Worm (Caenorhabditis elegans) whole organism, L1 larva: ENCODE data around the gene cest-19.

ENCODE experiments used
- C04F5.9 ChIP-seq: sonication (generic microtip); optimal IDR thresholded peaks from 2 replicates; lab custom pipeline; 2016; ENCODE audit warnings: missing genetic modification characterization, missing compliant biosample characterization
- C34B4.2 ChIP-seq: sonication (generic microtip); optimal IDR thresholded peaks from 2 replicates; lab custom pipeline; 2017; ENCODE audit warnings: mild to moderate bottlenecking, missing genetic modification characterization, missing compliant biosample characterization
- F16B12.6 ChIP-seq: fragments of 150-350 bp; optimal IDR thresholded peaks from 2 replicates; lab custom pipeline; 2014; ENCODE audit warnings: missing biosample characterization, missing genetic modification characterization
- Y116A8C.19 ChIP-seq: sonication (generic microtip); optimal IDR thresholded peaks from 2 replicates; lab custom pipeline; 2016; ENCODE audit warnings: missing compliant biosample characterization, missing genetic modification characterization, borderline replicate concordance
- aha-1 ChIP-seq: fragments of 150-350 bp; optimal IDR thresholded peaks from 2 replicates; lab custom pipeline; 2014; ENCODE audit warnings: missing biosample characterization, missing genetic modification characterization
- alr-1 ChIP-seq: fragments of 200-800 bp; sonication (Bioruptor generic); optimal IDR thresholded peaks from 2 replicates; lab custom pipeline; 2018; ENCODE audit warnings: borderline replicate concordance, mild to moderate bottlenecking, missing genetic modification characterization, missing compliant biosample characterization
- ama-1 ChIP-seq: fragments of 150-350 bp; optimal IDR thresholded peaks from 2 replicates; lab custom pipeline; 2014
- ceh-82 ChIP-seq, 3 experiments: fragments of 150-350 bp in 1 of 3; sonication (generic microtip) in 2 of 3; optimal IDR thresholded peaks; 2 replicates each; lab custom pipeline; 2014 to 2017; ENCODE audit warnings: missing biosample characterization in 3 of 3, missing genetic modification characterization in 3 of 3
- ces-1 ChIP-seq: fragments of 150-350 bp; optimal IDR thresholded peaks from 2 replicates; lab custom pipeline; 2014; ENCODE audit warnings: missing biosample characterization, missing genetic modification reagents, missing genetic modification characterization
- elt-2 ChIP-seq: sonication (generic microtip); optimal IDR thresholded peaks from 2 replicates; lab custom pipeline; 2016; ENCODE audit warnings: missing genetic modification characterization, mild to moderate bottlenecking, inconsistent platforms, missing compliant biosample characterization, missing genetic modification reagents
- elt-3 ChIP-seq, 6 experiments: fragments of 150-350 bp in 1 of 6; sonication (generic microtip); optimal IDR thresholded peaks; 2 replicates each; lab custom pipeline; 2017 to 2018; ENCODE audit warnings: missing biosample characterization in 6 of 6, missing genetic modification characterization in 6 of 6, inconsistent platforms in 1 of 6
- fkh-10 ChIP-seq: sonication (generic microtip); optimal IDR thresholded peaks from 2 replicates; lab custom pipeline; 2017; ENCODE audit warnings: missing biosample characterization, missing genetic modification reagents, missing genetic modification characterization
- fkh-4 ChIP-seq: sonication (generic microtip); optimal IDR thresholded peaks from 2 replicates; lab custom pipeline; 2016; ENCODE audit warnings: missing compliant biosample characterization, missing genetic modification characterization, borderline replicate concordance
- grh-1 ChIP-seq: fragments of 200-800 bp; sonication (Bioruptor generic); IDR thresholded peaks from 2 replicates; pipeline ENCODE4 v1.3.6; 2022; ENCODE audit warnings: missing genetic modification reagents, missing genetic modification characterization, missing compliant biosample characterization
- hpl-2 ChIP-seq: fragments of 150-350 bp; optimal IDR thresholded peaks from 2 replicates; lab custom pipeline; 2014; ENCODE audit warnings: missing biosample characterization, missing genetic modification reagents, missing genetic modification characterization
- irx-1 ChIP-seq: sonication (generic microtip); optimal IDR thresholded peaks from 2 replicates; lab custom pipeline; 2016; ENCODE audit warnings: missing genetic modification characterization, missing compliant biosample characterization
- jun-1 ChIP-seq: fragments of 150-350 bp; optimal IDR thresholded peaks from 2 replicates; lab custom pipeline; 2014; ENCODE audit warnings: missing biosample characterization, missing genetic modification reagents, missing genetic modification characterization
- lin-13 ChIP-seq: fragments of 150-350 bp; optimal IDR thresholded peaks from 2 replicates; lab custom pipeline; 2014; ENCODE audit warnings: missing biosample characterization, missing genetic modification reagents, missing genetic modification characterization
- lin-14 ChIP-seq: fragments of 200-800 bp; sonication (Bioruptor generic); optimal IDR thresholded peaks from 2 replicates; lab custom pipeline; 2018; ENCODE audit warnings: mild to moderate bottlenecking, missing genetic modification characterization, moderate library complexity, missing compliant biosample characterization
- lin-35 ChIP-seq, 2 experiments: fragments of 150-350 bp; optimal IDR thresholded peaks; 2 replicates each; lab custom pipeline; 2014; ENCODE audit warnings: missing biosample characterization in 2 of 2, missing genetic modification characterization in 2 of 2, missing genetic modification reagents in 2 of 2
- lir-3 ChIP-seq: sonication (generic microtip); optimal IDR thresholded peaks from 2 replicates; lab custom pipeline; 2016; ENCODE audit warnings: mild to moderate bottlenecking, missing genetic modification characterization, moderate library complexity, missing compliant biosample characterization; ENCODE audit not compliant: poor library complexity
- lsy-2 ChIP-seq, 2 experiments: fragments of 150-350 bp; optimal IDR thresholded peaks; 2 replicates each; lab custom pipeline; 2014; ENCODE audit warnings: missing biosample characterization in 2 of 2, missing genetic modification characterization in 2 of 2
- mdl-1 ChIP-seq, 2 experiments: fragments of 150-350 bp; optimal IDR thresholded peaks; 2 replicates each; lab custom pipeline; 2014 to 2017; ENCODE audit warnings: missing biosample characterization in 2 of 2, missing genetic modification characterization in 2 of 2, inconsistent platforms in 1 of 2
- mep-1 ChIP-seq: fragments of 150-350 bp; optimal IDR thresholded peaks from 2 replicates; lab custom pipeline; 2014; ENCODE audit warnings: missing biosample characterization, missing genetic modification characterization
- nhr-11 ChIP-seq: fragments of 150-350 bp; optimal IDR thresholded peaks from 2 replicates; lab custom pipeline; 2014; ENCODE audit warnings: missing biosample characterization, missing genetic modification characterization
- nhr-12 ChIP-seq: sonication (generic microtip); optimal IDR thresholded peaks from 2 replicates; lab custom pipeline; 2017; ENCODE audit warnings: missing biosample characterization, missing genetic modification characterization
- nhr-20 ChIP-seq: sonication (generic microtip); optimal IDR thresholded peaks from 2 replicates; lab custom pipeline; 2016; ENCODE audit warnings: mild to moderate bottlenecking, missing genetic modification characterization, missing compliant biosample characterization
- nhr-237 ChIP-seq: fragments of 150-350 bp; optimal IDR thresholded peaks from 2 replicates; lab custom pipeline; 2014; ENCODE audit warnings: missing biosample characterization, missing genetic modification characterization
- nhr-76 ChIP-seq: sonication (generic microtip); optimal IDR thresholded peaks from 2 replicates; lab custom pipeline; 2017; ENCODE audit warnings: missing biosample characterization, missing genetic modification characterization
- nhr-77 ChIP-seq: fragments of 150-350 bp; optimal IDR thresholded peaks from 2 replicates; lab custom pipeline; 2014; ENCODE audit warnings: missing biosample characterization, missing genetic modification characterization
- nhr-84 ChIP-seq: sonication (generic microtip); optimal IDR thresholded peaks from 2 replicates; lab custom pipeline; 2017; ENCODE audit warnings: missing biosample characterization, missing genetic modification characterization
- nhr-85 ChIP-seq: sonication (generic microtip); peaks from one replicate; lab custom pipeline; 2016; ENCODE audit warnings: missing genetic modification characterization, inconsistent platforms, missing compliant biosample characterization
- nhr-90 ChIP-seq: sonication (generic microtip); optimal IDR thresholded peaks from 2 replicates; lab custom pipeline; 2016; ENCODE audit warnings: mild to moderate bottlenecking, missing genetic modification characterization, missing compliant biosample characterization; ENCODE audit not compliant: poor library complexity
- pag-3 ChIP-seq: sonication (generic microtip); optimal IDR thresholded peaks from 2 replicates; lab custom pipeline; 2017; ENCODE audit warnings: missing genetic modification characterization, mild to moderate bottlenecking, missing compliant biosample characterization, antibody characterized with exemption, borderline replicate concordance; ENCODE audit not compliant: insufficient read depth
- rnt-1 ChIP-seq: sonication (generic microtip); optimal IDR thresholded peaks from 2 replicates; lab custom pipeline; 2016; ENCODE audit warnings: mild to moderate bottlenecking, missing genetic modification characterization, moderate library complexity, missing compliant biosample characterization
- skn-1 ChIP-seq: fragments of 150-350 bp; optimal IDR thresholded peaks from 2 replicates; lab custom pipeline; 2014; ENCODE audit warnings: missing biosample characterization, missing genetic modification characterization
- snpc-4 ChIP-seq: fragments of 150-350 bp; optimal IDR thresholded peaks from 2 replicates; lab custom pipeline; 2014; ENCODE audit warnings: missing biosample characterization, missing genetic modification characterization
- snu-23 ChIP-seq: sonication (generic microtip); optimal IDR thresholded peaks from 2 replicates; lab custom pipeline; 2016; ENCODE audit warnings: missing genetic modification characterization, missing compliant biosample characterization
- sox-4 ChIP-seq: sonication (generic microtip); optimal IDR thresholded peaks from 2 replicates; lab custom pipeline; 2016; ENCODE audit warnings: missing genetic modification characterization, missing compliant biosample characterization
- sup-37 ChIP-seq: fragments of 200-800 bp; sonication (Bioruptor generic); optimal IDR thresholded peaks from 2 replicates; lab custom pipeline; 2018; ENCODE audit warnings: mild to moderate bottlenecking, missing genetic modification characterization, missing compliant biosample characterization
- swsn-7 ChIP-seq: sonication (generic microtip); optimal IDR thresholded peaks from 2 replicates; lab custom pipeline; 2016; ENCODE audit warnings: missing genetic modification characterization, missing compliant biosample characterization
- tlp-1 ChIP-seq: fragments of 150-350 bp; optimal IDR thresholded peaks from 2 replicates; lab custom pipeline; 2014; ENCODE audit warnings: missing biosample characterization, missing genetic modification characterization
- unc-30 ChIP-seq: sonication (generic microtip); optimal IDR thresholded peaks from 2 replicates; lab custom pipeline; 2017; ENCODE audit warnings: missing biosample characterization, missing genetic modification characterization
- vab-15 ChIP-seq: sonication (generic microtip); optimal IDR thresholded peaks from 2 replicates; lab custom pipeline; 2017; ENCODE audit warnings: missing genotype, mild to moderate bottlenecking, missing genetic modification characterization, missing compliant biosample characterization
- xbp-1 ChIP-seq: sonication (generic microtip); optimal IDR thresholded peaks from 2 replicates; lab custom pipeline; 2016; ENCODE audit warnings: missing genetic modification characterization, missing compliant biosample characterization
- zag-1 ChIP-seq: fragments of 150-350 bp; optimal IDR thresholded peaks from 2 replicates; lab custom pipeline; 2014; ENCODE audit warnings: missing biosample characterization, missing genetic modification characterization
- zip-4 ChIP-seq: fragments of 200-800 bp; sonication (Bioruptor generic); optimal IDR thresholded peaks from 2 replicates; lab custom pipeline; 2018; ENCODE audit warnings: mild to moderate bottlenecking, missing genetic modification characterization, moderate library complexity, missing compliant biosample characterization
- ztf-11 ChIP-seq, 2 experiments: sonication (generic microtip); optimal IDR thresholded peaks; 2 replicates each; lab custom pipeline; 2016 to 2017; ENCODE audit warnings: missing genetic modification characterization in 2 of 2, missing biosample characterization in 1 of 2, missing compliant biosample characterization in 1 of 2
- ztf-4 ChIP-seq: fragments of 150-350 bp; optimal IDR thresholded peaks from 2 replicates; lab custom pipeline; 2014; ENCODE audit warnings: missing biosample characterization, missing genetic modification characterization

The cest-19 gene

DNA sequence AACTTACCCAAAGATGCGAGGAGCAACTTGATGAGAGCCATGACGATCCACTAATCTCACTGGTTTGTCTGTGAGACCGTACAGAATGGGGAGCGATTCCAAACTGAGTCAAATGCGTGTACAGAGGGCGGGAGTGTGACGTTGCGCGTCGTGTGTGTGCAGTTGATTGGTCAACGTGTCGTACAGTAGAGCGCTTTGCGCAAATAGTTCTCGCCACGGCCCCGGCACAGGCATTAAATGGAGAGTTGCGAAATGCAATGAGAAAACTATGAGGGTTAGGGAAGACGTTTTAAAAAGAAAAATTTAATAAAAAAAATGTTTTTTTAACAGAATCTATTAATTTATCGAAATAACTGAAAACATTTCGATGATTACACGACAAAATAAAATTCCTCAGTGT lies 32.6 kb upstream of the cest-19 start, which contains the start of gene pdi-6 (continued):
- peak; percentile 70 for TF ChIP-seq nhr-237
- TF ChIP-seq ama-1 (lab: Kevin White, UChicago), result no peak
- TF ChIP-seq nhr-20 (tag; lab: Kevin White, UChicago), result peak; percentile 90
- TF ChIP-seq fkh-4 (tag; lab: Kevin White, UChicago), result peak; percentile 38
- TF ChIP-seq lsy-2 (tag; optimal IDR thresholded peaks at IDR 0.05; lab: Kevin White, UChicago), result peak; percentile 83 to 89
- no peak for TF ChIP-seq nhr-84 (tag; lab: Kevin White, UChicago)
- TF ChIP-seq rnt-1 (tag; lab: Kevin White, UChicago), result peak; percentile 96
- peak; percentile 86 for TF ChIP-seq skn-1 (tag; lab: Kevin White, UChicago)
- TF ChIP-seq ces-1 (GFP tag; lab: Kevin White, UChicago), result no peak
- peak in 5 of 6 experiments; percentile 86 to 95 (median 90) for TF ChIP-seq elt-3 (tag; optimal IDR thresholded peaks at IDR 0.05; lab: Kevin White, UChicago)
- TF ChIP-seq nhr-77 (tag; lab: Kevin White, UChicago), result peak; percentile 85
- TF ChIP-seq grh-1, result peak; percentile 89
- peak; percentile 74 for TF ChIP-seq nhr-76
- no peak for TF ChIP-seq pag-3
- peak; percentile 91 for TF ChIP-seq mep-1 (tag; lab: Kevin White, UChicago)
- peak; percentile 81 for TF ChIP-seq zip-4 (GFP tag; lab: Kevin White, UChicago)
- peak; percentile 63 for TF ChIP-seq nhr-11
- TF ChIP-seq jun-1, result peak; percentile 89
- TF ChIP-seq snu-23, result peak; percentile 90
- peak; percentile 60 for TF ChIP-seq C04F5.9
- TF ChIP-seq sox-4 (tag; lab: Kevin White, UChicago), result no peak
- peak; percentile 96 for TF ChIP-seq lin-14
- peak; percentile 100 for TF ChIP-seq xbp-1
- TF ChIP-seq nhr-90 (tag; lab: Kevin White, UChicago), result peak; percentile 92
- no peak for TF ChIP-seq alr-1 (tag; lab: Kevin White, UChicago)
- TF ChIP-seq C34B4.2 (tag; lab: Kevin White, UChicago), result no peak
- TF ChIP-seq unc-30 (tag; lab: Kevin White, UChicago), result no peak
- peak; percentile 90 for TF ChIP-seq lir-3 (tag; lab: Kevin White, UChicago)
- no peak for TF ChIP-seq zag-1 (tag; lab: Kevin White, UChicago)
- no peak for TF ChIP-seq nhr-12 (tag; lab: Kevin White, UChicago)
- TF ChIP-seq irx-1 (tag; lab: Kevin White, UChicago), result peak; percentile 74
- peak; percentile 39 for TF ChIP-seq sup-37 (GFP tag; lab: Kevin White, UChicago)
- TF ChIP-seq lin-35 (GFP tag; optimal IDR thresholded peaks at IDR 0.05; lab: Kevin White, UChicago), result peak; percentile 70 to 89
- TF ChIP-seq swsn-7 (tag; lab: Kevin White, UChicago), result peak; percentile 84
- TF ChIP-seq vab-15 (tag; lab: Kevin White, UChicago), result peak; percentile 66

DNA sequence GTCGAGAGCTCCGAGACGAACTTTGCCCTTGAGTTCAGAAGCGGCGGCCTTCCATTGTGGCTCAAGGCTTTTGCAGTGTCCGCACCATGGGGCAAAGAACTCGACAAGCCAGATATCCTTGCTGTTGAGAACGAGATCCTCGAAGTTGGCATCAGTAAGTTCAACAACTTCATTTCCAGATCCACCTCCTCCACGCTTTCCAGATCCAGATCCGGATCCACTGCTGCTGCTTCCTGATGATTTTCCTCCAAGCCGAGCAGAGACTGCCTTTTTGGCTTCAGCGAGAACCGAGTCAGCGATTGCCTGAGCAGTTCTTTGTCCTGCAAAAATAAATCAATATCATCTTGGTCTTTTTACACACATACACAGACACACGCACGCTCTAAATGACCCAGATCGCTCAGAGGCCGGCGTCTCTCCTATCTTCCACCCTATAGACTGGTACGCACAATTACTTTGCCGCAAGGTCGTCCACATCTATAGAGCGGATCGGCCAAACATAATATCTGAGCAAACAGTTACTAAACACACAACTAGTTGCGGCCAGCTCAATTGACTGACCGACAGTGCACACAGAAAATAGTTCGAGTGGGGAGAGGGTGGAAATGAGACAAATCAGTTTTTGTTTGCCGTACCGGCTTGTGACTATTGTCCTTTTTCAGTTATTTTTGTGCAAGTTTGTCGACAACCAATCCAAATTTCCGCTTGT lies 31.6 kb upstream of the cest-19 start:
- TF ChIP-seq lin-14 (peak; percentile 49), lsy-2 (tag; optimal IDR thresholded peaks at IDR 0.05; lab: Kevin White, UChicago) (no peak), irx-1 (tag; lab: Kevin White, UChicago) (no peak), rnt-1 (tag; lab: Kevin White, UChicago) (peak; percentile 11), Y116A8C.19 (tag; lab: Kevin White, UChicago) (no peak), snpc-4 (tag; lab: Kevin White, UChicago) (no peak), sox-4 (tag; lab: Kevin White, UChicago) (no peak), nhr-20 (tag; lab: Kevin White, UChicago) (no peak), nhr-237 (no peak), ama-1 (lab: Kevin White, UChicago) (no peak), F16B12.6 (tag; lab: Kevin White, UChicago) (no peak), ces-1 (GFP tag; lab: Kevin White, UChicago) (no peak), ztf-11 (tag; optimal IDR thresholded peaks at IDR 0.05; lab: Kevin White, UChicago) (no peak), fkh-10 (GFP tag; lab: Kevin White, UChicago) (no peak), jun-1 (no peak), swsn-7 (tag; lab: Kevin White, UChicago) (peak; percentile 0), xbp-1 (peak; percentile 57), sup-37 (GFP tag; lab: Kevin White, UChicago) (no peak), hpl-2 (GFP tag; lab: Kevin White, UChicago) (no peak), lin-13 (GFP tag; lab: Kevin White, UChicago) (no peak), mdl-1 (tag; optimal IDR thresholded peaks at IDR 0.05; lab: Kevin White, UChicago) (no peak), ceh-82 (tag; optimal IDR thresholded peaks at IDR 0.05; lab: Kevin White, UChicago) (peak in 1 of 3 experiments; percentile 14), ztf-4 (tag; lab: Kevin White, UChicago) (no peak), vab-15 (tag; lab: Kevin White, UChicago) (no peak), elt-2 (tag; lab: Kevin White, UChicago) (no peak), aha-1 (tag; lab: Kevin White, UChicago) (no peak), grh-1 (no peak), skn-1 (tag; lab: Kevin White, UChicago) (no peak), tlp-1 (no peak), nhr-85 (tag; lab: Kevin White, UChicago) (peak; percentile 3)
